Fruit fly (Drosophila melanogaster) whole organism, wandering third instar larva: Measurements from ENCODE around the gene CG9300.

Source experiments
- Abd-B ChIP-seq: fragments of >200 bp; optimal IDR thresholded peaks from 2 replicates; lab custom pipeline; 2017; ENCODE audit warnings: missing biosample characterization, missing genetic modification characterization
- N ChIP-seq: fragments of >200 bp; optimal IDR thresholded peaks from 2 replicates; lab custom pipeline; 2018; ENCODE audit warnings: missing biosample characterization, missing external identifiers, missing genetic modification characterization
- jim ChIP-seq: fragments of 175-275, 200-325 bp; sonication (Bioruptor generic); optimal IDR thresholded peaks from 2 replicates; lab custom pipeline; 2016; ENCODE audit warnings: missing biosample characterization, mild to moderate bottlenecking, missing genetic modification characterization

DNA sequence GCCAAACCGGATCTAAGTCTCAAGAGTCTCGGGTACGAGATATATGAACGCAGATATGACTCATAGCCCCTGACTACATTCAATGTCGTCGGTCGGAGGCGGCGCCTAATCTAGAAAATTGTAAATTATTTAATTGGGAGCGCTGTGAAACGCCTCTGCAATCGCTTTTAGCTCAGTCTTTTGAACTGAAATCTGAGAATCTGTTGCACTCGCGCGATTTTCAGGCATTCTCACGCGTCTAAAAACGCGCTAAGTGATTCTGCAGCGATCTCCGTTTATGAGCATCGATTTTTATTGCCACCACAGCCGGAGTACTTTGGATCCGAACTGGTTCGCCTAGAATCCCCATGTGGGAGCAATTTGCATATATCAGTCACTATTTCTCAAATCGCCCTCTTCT, 23.7 kb upstream of the CG9300 start:
- TF ChIP-seq Abd-B (GFP tag; lab: Kevin White, UChicago) (no peak), jim (GFP tag; lab: Kevin White, UChicago) (no peak), N (GFP tag; lab: Kevin White, UChicago) (no peak)
